Worm (Caenorhabditis elegans): Measurements from ENCODE around the gene pen-2.

ce11 chrIII:11332306-11332705 is 10.8 kb upstream of the pen-2 start:
- no peak for TF ChIP-seq eyg-1 (tag; optimal IDR thresholded peaks at IDR 0.05)
- no peak for TF ChIP-seq unc-55 (GFP tag; optimal IDR thresholded peaks at IDR 0.05)
- TF ChIP-seq ceh-9 (tag; optimal IDR thresholded peaks at IDR 0.05), result no peak
- TF ChIP-seq nhr-11 (tag; optimal IDR thresholded peaks at IDR 0.05), result no peak
- no peak for TF ChIP-seq elt-4 (tag; optimal IDR thresholded peaks at IDR 0.05)
- TF ChIP-seq ttx-3 (tag; optimal IDR thresholded peaks at IDR 0.05), result no peak
- TF ChIP-seq ets-4 (tag; optimal IDR thresholded peaks at IDR 0.05), result no peak
- TF ChIP-seq ceh-31 (tag; optimal IDR thresholded peaks at IDR 0.05), result no peak
- TF ChIP-seq unc-86 (tag; optimal IDR thresholded peaks at IDR 0.05), result no peak
- no peak for TF ChIP-seq che-1 (tag; optimal IDR thresholded peaks at IDR 0.05)

Data from whole organism, late embryonic.